Fruit fly (Drosophila melanogaster): ENCODE measurements around the gene Rca1.

Gene Rca1

DNA sequence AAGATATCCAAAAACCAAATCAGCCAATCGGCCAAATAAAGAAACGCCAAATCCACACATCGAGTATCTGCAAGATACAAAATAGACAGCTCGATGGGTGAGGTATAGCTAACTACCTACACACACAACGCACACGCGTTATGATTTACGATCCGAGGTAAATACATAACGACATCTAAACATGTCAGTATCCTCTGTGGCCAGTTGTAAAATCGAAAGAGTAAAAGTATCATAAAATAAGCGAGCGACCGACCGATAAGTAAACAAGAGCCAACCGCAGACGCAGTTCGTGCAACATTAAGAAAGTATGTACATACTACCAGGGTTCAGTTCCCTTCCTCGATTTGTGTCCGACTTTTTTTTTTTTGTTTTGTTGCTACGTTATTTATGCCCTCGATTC lies 25.8 kb upstream of the Rca1 start (continued):
- TF ChIP-seq ac (GFP tag; optimal IDR thresholded peaks at IDR 0.05) (peak; percentile 10), CG15479 (GFP tag; optimal IDR thresholded peaks at IDR 0.05) (peak; percentile 75), tll (GFP tag; optimal IDR thresholded peaks at IDR 0.05) (peak in 1 of 2 experiments; percentile 92), ap (GFP tag; IDR thresholded peaks at IDR 0.05) (no peak), salm (tag; optimal IDR thresholded peaks at IDR 0.05) (peak; percentile 32), tup (GFP tag; optimal IDR thresholded peaks at IDR 0.05) (no peak), scrt (GFP tag; optimal IDR thresholded peaks at IDR 0.05) (no peak), Sry-β (GFP tag; optimal IDR thresholded peaks at IDR 0.05) (no peak), hbn (GFP tag; IDR thresholded peaks at IDR 0.05; ENCODE audit: partially characterized antibody) (no peak)

dm6 chr2L:6827558-6828122 lies 24.5 kb upstream of the Rca1 start:
- TF ChIP-seq YL-1 (GFP tag; optimal IDR thresholded peaks at IDR 0.05) (no peak), insv (GFP tag; optimal IDR thresholded peaks at IDR 0.05) (peak; percentile 43 to 95), sens-2 (GFP tag; IDR thresholded peaks at IDR 0.05) (peak; percentile 63), grn (GFP tag; optimal IDR thresholded peaks at IDR 0.05) (peak; percentile 60), Vsx1 (GFP tag; optimal IDR thresholded peaks at IDR 0.05) (no peak), CG34376 (GFP tag; optimal IDR thresholded peaks at IDR 0.05) (peak; percentile 73), sd (tag; optimal IDR thresholded peaks at IDR 0.05) (peak; percentile 52), ham (GFP tag; IDR thresholded peaks at IDR 0.05) (peak; percentile 37; the same call in 1 of the 2 replicates), sug (tag; optimal IDR thresholded peaks at IDR 0.05) (peak; percentile 86), Xbp1 (GFP tag; optimal IDR thresholded peaks at IDR 0.05) (no peak), exex (tag; optimal IDR thresholded peaks at IDR 0.05) (peak; percentile 84)

- TF ChIP-seq Six4 (GFP tag; optimal IDR thresholded peaks at IDR 0.05): no peak
- no peak for TF ChIP-seq gfzf (GFP tag; optimal IDR thresholded peaks at IDR 0.05)
- peak in 1 of 3 experiments; percentile 91 for TF ChIP-seq lola (GFP tag; optimal IDR thresholded peaks at IDR 0.05)
- TF ChIP-seq Vsx1 (GFP tag; optimal IDR thresholded peaks at IDR 0.05): peak; percentile 12
- no peak for TF ChIP-seq Ada2b (GFP tag; IDR thresholded peaks at IDR 0.05)
- TF ChIP-seq btn (GFP tag; optimal IDR thresholded peaks at IDR 0.05): no peak
- peak; percentile 31 for TF ChIP-seq CG10147 (GFP tag; optimal IDR thresholded peaks at IDR 0.05)
- TF ChIP-seq Dfd (GFP tag; optimal IDR thresholded peaks at IDR 0.05): no peak
- no peak for TF ChIP-seq CTCF (GFP tag; optimal IDR thresholded peaks at IDR 0.05)
- no peak for TF ChIP-seq toy (GFP tag; IDR thresholded peaks at IDR 0.05)
- TF ChIP-seq zfh2 (GFP tag; optimal IDR thresholded peaks at IDR 0.05): no peak
- no peak for TF ChIP-seq Taf1 (GFP tag; IDR thresholded peaks at IDR 0.05)
- TF ChIP-seq onecut (GFP tag; IDR thresholded peaks at IDR 0.05): peak; percentile 44
- no peak for TF ChIP-seq wdn (GFP tag; IDR thresholded peaks at IDR 0.05)
- no peak for TF ChIP-seq fu2 (GFP tag; optimal IDR thresholded peaks at IDR 0.05)
- TF ChIP-seq sens-2 (GFP tag; IDR thresholded peaks at IDR 0.05): peak; percentile 37; the same call in 1 of the 2 replicates
- TF ChIP-seq PHDP (tag; optimal IDR thresholded peaks at IDR 0.05): peak; percentile 40
- no peak for TF ChIP-seq eyg (GFP tag; optimal IDR thresholded peaks at IDR 0.05)
- peak; percentile 62 for TF ChIP-seq odd (GFP tag; optimal IDR thresholded peaks at IDR 0.05)
- TF ChIP-seq Nf-YC (tag; optimal IDR thresholded peaks at IDR 0.05): peak; percentile 30
- no peak for TF ChIP-seq CG9876 (GFP tag; optimal IDR thresholded peaks at IDR 0.05)
- peak; percentile 34 for TF ChIP-seq Deaf1 (tag; optimal IDR thresholded peaks at IDR 0.05)
- TF ChIP-seq CG2678 (tag; optimal IDR thresholded peaks at IDR 0.05): peak; percentile 78
- TF ChIP-seq peb (GFP tag; IDR thresholded peaks at IDR 0.05): no peak
- TF ChIP-seq Dip2 (GFP tag; IDR thresholded peaks at IDR 0.05): no peak
- no peak for TF ChIP-seq al (GFP tag; IDR thresholded peaks at IDR 0.05)
- peak; percentile 64 for TF ChIP-seq CG18599 (GFP tag; optimal IDR thresholded peaks at IDR 0.05)
- TF ChIP-seq bab2 (GFP tag; optimal IDR thresholded peaks at IDR 0.05): no peak
- TF ChIP-seq CoRest (tag; optimal IDR thresholded peaks at IDR 0.05): peak; percentile 69
- TF ChIP-seq CG13775 (GFP tag; optimal IDR thresholded peaks at IDR 0.05): peak; percentile 62
Measured at dm6 chr2L:6830264-6830729, 21.8 kb upstream of the Rca1 start.

All from whole organism, embryonic.